Worm (Caenorhabditis elegans) whole organism, L4/young adult: ENCODE data around the gene mrps-9.

Experiments
- dao-5 ChIP-seq: sonication (generic microtip); optimal IDR thresholded peaks from 2 replicates; lab custom pipeline; 2016; ENCODE audit warnings: missing genotype, missing genetic modification characterization, moderate library complexity, missing compliant biosample characterization
- him-1 ChIP-seq: sonication (generic microtip); optimal IDR thresholded peaks from 2 replicates; lab custom pipeline; 2016; ENCODE audit warnings: missing genotype, missing genetic modification reagents, missing genetic modification characterization, missing compliant biosample characterization

DNA sequence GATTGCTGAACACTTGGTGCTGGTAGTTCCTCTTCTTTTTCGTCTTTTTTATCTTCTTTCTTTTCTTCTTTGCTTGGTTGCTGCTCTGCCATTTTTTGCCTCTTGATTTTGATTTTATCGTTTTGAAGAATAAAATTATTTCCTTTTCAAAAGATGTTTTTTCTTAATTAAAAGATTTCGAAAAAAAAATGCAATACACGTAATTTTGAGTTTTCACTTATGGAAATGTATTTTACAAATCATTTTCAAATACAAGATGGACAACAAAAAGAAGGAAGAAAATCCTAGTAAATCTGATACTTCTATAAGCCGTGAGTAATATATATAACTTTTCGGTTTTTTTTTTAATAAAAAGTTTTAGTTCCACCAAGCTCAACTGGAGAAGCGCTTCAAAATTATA lies 16.5 kb upstream of the mrps-9 start, which contains the start of the genes C02F5.10 and C02F5.2:
- TF ChIP-seq dao-5 (tag; lab: Kevin White, UChicago) (no peak), him-1 (no peak)
